Worm (Caenorhabditis elegans) whole organism, L2 larva: ENCODE measurements around the gene F39G3.2.

ENCODE experiments used
- C34F6.9 ChIP-seq: fragments of 150-350 bp; optimal IDR thresholded peaks from 2 replicates; lab custom pipeline; 2014; ENCODE audit warnings: missing biosample characterization, missing genetic modification characterization
- F13H6.1 ChIP-seq: sonication (generic microtip); optimal IDR thresholded peaks from 2 replicates; lab custom pipeline; 2016; ENCODE audit warnings: missing genetic modification characterization, missing compliant biosample characterization
- R02D3.7 ChIP-seq: fragments of 150-350 bp; optimal IDR thresholded peaks from 2 replicates; lab custom pipeline; 2014; ENCODE audit warnings: missing biosample characterization, missing genetic modification characterization
- Y55F3AM.14 ChIP-seq: fragments of 200-800 bp; sonication (Bioruptor generic); optimal IDR thresholded peaks from 2 replicates; lab custom pipeline; 2018; ENCODE audit warnings: mild to moderate bottlenecking, missing genetic modification characterization, missing compliant biosample characterization
- ZK546.5 ChIP-seq: sonication (generic microtip); optimal IDR thresholded peaks from 2 replicates; lab custom pipeline; 2017; ENCODE audit warnings: missing biosample characterization, missing genetic modification characterization
- alr-1 ChIP-seq: fragments of 150-350 bp; optimal IDR thresholded peaks from 2 replicates; lab custom pipeline; 2014; ENCODE audit warnings: missing biosample characterization, missing genetic modification characterization
- ama-1 ChIP-seq: fragments of 150-350 bp; optimal IDR thresholded peaks from 2 replicates; lab custom pipeline; 2018; ENCODE audit warnings: inconsistent platforms
- blmp-1 ChIP-seq: sonication (generic microtip); optimal IDR thresholded peaks from 2 replicates; lab custom pipeline; 2017; ENCODE audit warnings: missing genetic modification characterization, mild to moderate bottlenecking, missing compliant biosample characterization, antibody characterized with exemption, moderate library complexity; ENCODE audit not compliant: insufficient read depth
- ceh-16 ChIP-seq: fragments of 150-350 bp; optimal IDR thresholded peaks from 2 replicates; lab custom pipeline; 2014; ENCODE audit warnings: missing biosample characterization, missing genetic modification characterization
- crh-2 ChIP-seq: sonication (generic microtip); optimal IDR thresholded peaks from 2 replicates; lab custom pipeline; 2017; ENCODE audit warnings: missing biosample characterization, missing genetic modification characterization
- dmd-4 ChIP-seq: sonication (generic microtip); optimal IDR thresholded peaks from 2 replicates; lab custom pipeline; 2017; ENCODE audit warnings: missing biosample characterization, missing genetic modification characterization
- egl-27 ChIP-seq: sonication (generic microtip); optimal IDR thresholded peaks from 3 replicates; lab custom pipeline; 2017; ENCODE audit warnings: missing biosample characterization, missing genetic modification reagents, missing genetic modification characterization
- elt-3 ChIP-seq: sonication (generic microtip); optimal IDR thresholded peaks from 2 replicates; lab custom pipeline; 2017; ENCODE audit warnings: missing biosample characterization, missing genetic modification characterization
- fos-1 ChIP-seq: fragments of 150-350 bp; optimal IDR thresholded peaks from 2 replicates; lab custom pipeline; 2014; ENCODE audit warnings: missing biosample characterization, missing genetic modification characterization
- gmeb-1 ChIP-seq: fragments of 150-350 bp; optimal IDR thresholded peaks from 2 replicates; lab custom pipeline; 2014; ENCODE audit warnings: missing biosample characterization, missing genetic modification characterization
- lin-11 ChIP-seq: fragments of 150-350 bp; sonication (generic microtip); optimal IDR thresholded peaks from 2 replicates; lab custom pipeline; 2014; ENCODE audit warnings: missing biosample characterization, missing genetic modification characterization, inconsistent platforms, mixed read lengths
- lin-13 ChIP-seq: fragments of 150-350 bp; optimal IDR thresholded peaks from 2 replicates; lab custom pipeline; 2014; ENCODE audit warnings: missing biosample characterization, missing genetic modification reagents, missing genetic modification characterization
- lin-39 ChIP-seq: fragments of 150-350 bp; optimal IDR thresholded peaks from 2 replicates; lab custom pipeline; 2014; ENCODE audit warnings: missing biosample characterization, missing genetic modification reagents, missing genetic modification characterization
- lsy-2 ChIP-seq, 2 experiments: fragments of 150-350 bp in 1 of 2; sonication (generic microtip) in 1 of 2; optimal IDR thresholded peaks; 2 replicates each; lab custom pipeline; 2014 to 2017; ENCODE audit warnings: missing biosample characterization in 2 of 2, missing genetic modification characterization in 2 of 2
- mab-5 ChIP-seq: fragments of 150-350 bp; optimal IDR thresholded peaks from 2 replicates; lab custom pipeline; 2014; ENCODE audit warnings: missing biosample characterization, missing genetic modification characterization
- mbf-1 ChIP-seq: sonication (generic microtip); optimal IDR thresholded peaks from 2 replicates; lab custom pipeline; 2017; ENCODE audit warnings: missing biosample characterization, missing genetic modification characterization
- nhr-10 ChIP-seq: sonication (generic microtip); optimal IDR thresholded peaks from 2 replicates; lab custom pipeline; 2017; ENCODE audit warnings: missing biosample characterization, missing genetic modification characterization
- nhr-11 ChIP-seq: fragments of 150-350 bp; optimal IDR thresholded peaks from 2 replicates; lab custom pipeline; 2014; ENCODE audit warnings: missing biosample characterization, missing genetic modification characterization
- nhr-12 ChIP-seq: fragments of 150-350 bp; optimal IDR thresholded peaks from 2 replicates; lab custom pipeline; 2014; ENCODE audit warnings: missing biosample characterization, missing genetic modification characterization
- nhr-129 ChIP-seq: fragments of 150-350 bp; optimal IDR thresholded peaks from 2 replicates; lab custom pipeline; 2014; ENCODE audit warnings: missing biosample characterization, missing genetic modification characterization
- nhr-21 ChIP-seq: fragments of 150-350 bp; optimal IDR thresholded peaks from 2 replicates; lab custom pipeline; 2014; ENCODE audit warnings: missing biosample characterization, missing genetic modification characterization
- nhr-23 ChIP-seq: fragments of 150-350 bp; optimal IDR thresholded peaks from 2 replicates; lab custom pipeline; 2014; ENCODE audit warnings: missing biosample characterization, missing genetic modification reagents, missing genetic modification characterization
- nhr-237 ChIP-seq: fragments of 150-350 bp; optimal IDR thresholded peaks from 2 replicates; lab custom pipeline; 2014; ENCODE audit warnings: missing biosample characterization, missing genetic modification characterization
- nhr-25 ChIP-seq: fragments of 150-350 bp; sonication (generic microtip); optimal IDR thresholded peaks from 3 replicates; lab custom pipeline; 2014; ENCODE audit warnings: missing biosample characterization, missing genetic modification characterization
- nhr-77 ChIP-seq: fragments of 150-350 bp; optimal IDR thresholded peaks from 2 replicates; lab custom pipeline; 2014; ENCODE audit warnings: missing biosample characterization, missing genetic modification characterization
- peb-1 ChIP-seq: fragments of 150-350 bp; optimal IDR thresholded peaks from 2 replicates; lab custom pipeline; 2014; ENCODE audit warnings: missing biosample characterization, missing genetic modification characterization
- sem-4 ChIP-seq: fragments of 150-350 bp; optimal IDR thresholded peaks from 2 replicates; lab custom pipeline; 2014; ENCODE audit warnings: missing biosample characterization, missing genetic modification reagents, missing genetic modification characterization
- skn-1 ChIP-seq: sonication (generic microtip); optimal IDR thresholded peaks from 2 replicates; lab custom pipeline; 2017; ENCODE audit warnings: missing biosample characterization, missing genetic modification characterization
- sma-3 ChIP-seq: sonication (generic microtip); optimal IDR thresholded peaks from 2 replicates; lab custom pipeline; 2016; ENCODE audit warnings: missing genetic modification reagents, missing genetic modification characterization, missing compliant biosample characterization
- sma-9 ChIP-seq, 2 experiments: fragments of 150-350 bp in 1 of 2; sonication (generic microtip) in 1 of 2; optimal IDR thresholded peaks; 2 replicates each; lab custom pipeline; 2014 to 2016; ENCODE audit warnings: missing genetic modification characterization in 2 of 2, mild to moderate bottlenecking in 1 of 2, missing biosample characterization in 1 of 2, missing compliant biosample characterization in 1 of 2, missing genetic modification reagents in 1 of 2, moderate library complexity in 1 of 2
- snpc-4 ChIP-seq: fragments of 150-350 bp; optimal IDR thresholded peaks from 2 replicates; lab custom pipeline; 2014; ENCODE audit warnings: missing biosample characterization, missing genetic modification characterization
- unc-39 ChIP-seq: fragments of 150-350 bp; optimal IDR thresholded peaks from 2 replicates; lab custom pipeline; 2014; ENCODE audit warnings: missing biosample characterization, missing genetic modification characterization
- unc-55 ChIP-seq: fragments of 150-350 bp; sonication (generic microtip); optimal IDR thresholded peaks from 3 replicates; lab custom pipeline; 2014; ENCODE audit warnings: missing biosample characterization, missing genetic modification reagents, missing genetic modification characterization
- unc-62 ChIP-seq: fragments of 150-350 bp; optimal IDR thresholded peaks from 2 replicates; lab custom pipeline; 2014; ENCODE audit warnings: missing biosample characterization, missing genetic modification reagents, missing genetic modification characterization
- zag-1 ChIP-seq: fragments of 150-350 bp; optimal IDR thresholded peaks from 2 replicates; lab custom pipeline; 2014; ENCODE audit warnings: missing biosample characterization, missing genetic modification characterization
- ztf-4 ChIP-seq: fragments of 150-350 bp; optimal IDR thresholded peaks from 2 replicates; lab custom pipeline; 2014; ENCODE audit warnings: missing biosample characterization, missing genetic modification characterization

F39G3.2 gene

DNA sequence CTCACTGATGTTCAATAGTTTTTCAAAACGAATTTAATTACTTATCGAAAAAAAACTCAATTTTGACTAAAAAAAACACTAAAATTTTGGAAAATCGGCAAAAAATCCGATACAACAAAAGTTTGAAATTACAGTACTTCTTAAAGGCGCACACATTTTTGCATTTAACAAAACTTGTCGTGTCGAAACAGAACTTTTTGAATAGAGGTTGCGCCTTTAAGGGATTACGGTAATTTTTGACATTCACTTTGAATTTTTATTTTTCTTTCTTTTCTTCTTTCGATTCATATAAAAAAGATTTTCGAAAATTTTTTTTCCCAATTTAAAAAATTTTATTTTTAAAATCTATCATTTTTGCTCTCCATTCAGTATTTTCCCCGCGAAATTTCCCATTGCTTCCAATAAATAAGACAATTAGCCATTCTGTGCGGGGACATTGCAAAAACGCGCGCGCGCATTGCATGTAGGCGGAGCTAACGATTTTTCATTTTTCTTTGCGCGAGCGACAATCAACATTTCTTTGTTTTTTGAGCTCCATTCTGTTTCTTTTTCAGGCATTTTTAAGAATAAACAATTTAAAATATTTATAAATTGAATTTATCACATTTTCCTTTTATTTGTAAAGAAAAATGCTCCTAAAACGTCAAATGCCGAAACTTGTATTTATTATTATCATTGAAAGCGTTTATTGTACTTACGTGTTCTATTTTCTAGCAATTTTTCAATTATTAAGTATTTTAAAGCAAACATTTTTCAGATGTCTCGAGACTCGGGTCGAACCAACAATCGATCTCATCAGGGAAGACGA, 6.3 kb upstream of the F39G3.2 start, which contains the start of gene F39G3.3:
Gene F39G3.3 (plus strand): TSS at position 758 of the 808 bp plus-strand sequence.
- TF ChIP-seq lin-13 (GFP tag; lab: Kevin White, UChicago), result peak; percentile 59
- peak; percentile 38 for TF ChIP-seq nhr-129 (tag; lab: Kevin White, UChicago)
- peak in 1 of 2 experiments; percentile 67 for TF ChIP-seq lsy-2 (tag; optimal IDR thresholded peaks at IDR 0.05; lab: Kevin White, UChicago)
- TF ChIP-seq C34F6.9, result peak; percentile 60
- peak; percentile 69 for TF ChIP-seq gmeb-1
- TF ChIP-seq nhr-25, result peak; percentile 54
- TF ChIP-seq nhr-10 (tag; lab: Kevin White, UChicago), result no peak
- no peak for TF ChIP-seq nhr-11
- no peak for TF ChIP-seq snpc-4 (tag; lab: Kevin White, UChicago)
- peak; percentile 58 for TF ChIP-seq F13H6.1 (tag; lab: Kevin White, UChicago)
- no peak for TF ChIP-seq nhr-237 (tag; lab: Kevin White, UChicago)
- peak; percentile 6 for TF ChIP-seq nhr-21 (tag; lab: Kevin White, UChicago)
- TF ChIP-seq crh-2 (tag; lab: Kevin White, UChicago), result peak; percentile 42
- TF ChIP-seq unc-55 (GFP tag; lab: Kevin White, UChicago), result peak; percentile 73
- peak; percentile 48 for TF ChIP-seq sem-4 (tag; lab: Kevin White, UChicago)
- TF ChIP-seq sma-9 (GFP tag; optimal IDR thresholded peaks at IDR 0.05; lab: Kevin White, UChicago), result peak; percentile 51
- no peak for TF ChIP-seq sma-9 (tag; optimal IDR thresholded peaks at IDR 0.05; lab: Kevin White, UChicago)
- TF ChIP-seq lin-11 (tag; lab: Kevin White, UChicago), result peak; percentile 47
- peak; percentile 3 for TF ChIP-seq ama-1
- TF ChIP-seq peb-1, result no peak
- TF ChIP-seq fos-1 (tag; lab: Kevin White, UChicago), result peak; percentile 30
- TF ChIP-seq blmp-1 (tag; lab: Kevin White, UChicago), result no peak
- TF ChIP-seq mab-5, result peak; percentile 71
- TF ChIP-seq skn-1 (tag; lab: Kevin White, UChicago), result peak; percentile 12
- TF ChIP-seq sma-3 (GFP tag; lab: Kevin White, UChicago), result peak; percentile 40
- TF ChIP-seq nhr-23 (tag; lab: Kevin White, UChicago), result no peak
- no peak for TF ChIP-seq ZK546.5 (tag; lab: Kevin White, UChicago)
- TF ChIP-seq unc-62 (GFP tag; lab: Kevin White, UChicago), result no peak
- TF ChIP-seq mbf-1 (tag; lab: Kevin White, UChicago), result no peak

- no peak for TF ChIP-seq blmp-1 (tag; lab: Kevin White, UChicago)
- no peak for TF ChIP-seq nhr-10 (tag; lab: Kevin White, UChicago)
- TF ChIP-seq R02D3.7 (tag; lab: Kevin White, UChicago), result no peak
- no peak for TF ChIP-seq unc-39 (tag; lab: Kevin White, UChicago)
- no peak for TF ChIP-seq nhr-12 (tag; lab: Kevin White, UChicago)
- no peak for TF ChIP-seq lsy-2 (tag; optimal IDR thresholded peaks at IDR 0.05; lab: Kevin White, UChicago)
- TF ChIP-seq zag-1 (tag; lab: Kevin White, UChicago), result no peak
- TF ChIP-seq C34F6.9, result no peak
- no peak for TF ChIP-seq ceh-16 (tag; lab: Kevin White, UChicago)
- no peak for TF ChIP-seq gmeb-1
- no peak for TF ChIP-seq egl-27 (tag; lab: Kevin White, UChicago)
- TF ChIP-seq ZK546.5 (tag; lab: Kevin White, UChicago), result no peak
- TF ChIP-seq skn-1 (tag; lab: Kevin White, UChicago), result no peak
- TF ChIP-seq elt-3 (tag; lab: Kevin White, UChicago), result no peak
- TF ChIP-seq mbf-1 (tag; lab: Kevin White, UChicago), result no peak
Measured at ce11 chrV:4733952-4734351, 3.7 kb upstream of the F39G3.2 start.

- TF ChIP-seq blmp-1 (tag; lab: Kevin White, UChicago), result no peak
- no peak for TF ChIP-seq dmd-4
- TF ChIP-seq alr-1 (tag; lab: Kevin White, UChicago), result no peak
- no peak for TF ChIP-seq lsy-2 (tag; optimal IDR thresholded peaks at IDR 0.05; lab: Kevin White, UChicago)
- TF ChIP-seq sma-3 (GFP tag; lab: Kevin White, UChicago), result no peak
- no peak for TF ChIP-seq Y55F3AM.14
- no peak for TF ChIP-seq lin-39 (tag; lab: Kevin White, UChicago)
- no peak for TF ChIP-seq ztf-4 (tag; lab: Kevin White, UChicago)
- no peak for TF ChIP-seq ceh-16 (tag; lab: Kevin White, UChicago)
- no peak for TF ChIP-seq nhr-23 (tag; lab: Kevin White, UChicago)
- no peak for TF ChIP-seq sem-4 (tag; lab: Kevin White, UChicago)
- TF ChIP-seq nhr-77 (tag; lab: Kevin White, UChicago), result no peak
- TF ChIP-seq lin-13 (GFP tag; lab: Kevin White, UChicago), result no peak
- no peak for TF ChIP-seq elt-3 (tag; lab: Kevin White, UChicago)
Measured at ce11 chrV:4734608-4735007, 3.0 kb upstream of the F39G3.2 start.
